Worm (Caenorhabditis elegans) whole organism, early embryonic: ENCODE data around the gene pqn-73.

Experiments used
- F13C5.2 ChIP-seq: sonication (generic microtip); optimal IDR thresholded peaks from 2 replicates; lab custom pipeline; 2017; ENCODE audit warnings: mild to moderate bottlenecking, missing genetic modification characterization, inconsistent platforms, missing compliant biosample characterization
- ama-1 ChIP-seq: fragments of 150-350 bp; optimal IDR thresholded peaks from 2 replicates; lab custom pipeline; 2014
- flt-1 ChIP-seq: fragments of 200-800 bp; sonication (Bioruptor generic); IDR thresholded peaks from 2 replicates; pipeline ENCODE4 v1.3.6; 2022; ENCODE audit warnings: missing genetic modification characterization, missing compliant biosample characterization
- hmbx-1 ChIP-seq: sonication (generic microtip); optimal IDR thresholded peaks from 2 replicates; lab custom pipeline; 2016; ENCODE audit warnings: mild to moderate bottlenecking, missing genetic modification characterization, missing compliant biosample characterization
- scrt-1 ChIP-seq: fragments of 200-800 bp; sonication (Bioruptor generic); IDR thresholded peaks from 2 replicates; pipeline ENCODE4 v1.3.6; 2022; ENCODE audit warnings: missing genetic modification characterization, missing compliant biosample characterization
- sea-1 ChIP-seq: fragments of 200-800 bp; sonication (Bioruptor generic); conservative IDR thresholded peaks from 2 replicates; pipeline ENCODE4 v1.3.6; 2022; ENCODE audit warnings: missing genetic modification characterization, missing compliant biosample characterization
- tbx-11 ChIP-seq: fragments of 200-800 bp; sonication (Bioruptor generic); IDR thresholded peaks from 2 replicates; pipeline ENCODE4 v1.3.6; 2022; ENCODE audit warnings: missing genetic modification characterization, missing compliant biosample characterization
- tbx-37 ChIP-seq: fragments of 200-800 bp; sonication (Bioruptor generic); conservative IDR thresholded peaks from 2 replicates; pipeline ENCODE4 v1.3.6; 2022; ENCODE audit warnings: missing genetic modification reagents, missing genetic modification characterization, missing compliant biosample characterization

- TF ChIP-seq ama-1 (lab: Kevin White, UChicago) (no peak), F13C5.2 (tag; lab: Kevin White, UChicago) (no peak), scrt-1 (GFP tag; lab: Robert Waterston, UW) (no peak), hmbx-1 (no peak), tbx-37 (GFP tag; lab: Robert Waterston, UW) (no peak), tbx-11 (GFP tag; lab: Robert Waterston, UW) (no peak), sea-1 (no peak), flt-1 (GFP tag; lab: Robert Waterston, UW) (no peak)
Observed at ce11 chrII:8514729-8515128, 25.8 kb upstream of the pqn-73 start, which contains the start of gene ctg-2.
